Fruit fly (Drosophila melanogaster) whole organism, embryonic: Measurements from ENCODE around the gene CG13766.
A peak's percentile ranks its signal among the peaks of the same experiment; 100 is the strongest.

Source experiments
- ATbp ChIP-seq: fragments of 200-800 bp; sonication (Bioruptor generic); optimal IDR thresholded peaks from 2 replicates; lab custom pipeline; 2017; ENCODE audit warnings: missing biosample characterization, mild to moderate bottlenecking, missing genetic modification characterization, missing genetic modification reagents
- B-H2 ChIP-seq: fragments of 200-800 bp; sonication (Bioruptor generic); optimal IDR thresholded peaks from 2 replicates; lab custom pipeline; 2018; ENCODE audit warnings: missing biosample characterization, mild to moderate bottlenecking, missing genetic modification characterization
- CG10366 ChIP-seq: fragments of 200-800 bp; sonication (Bioruptor generic); IDR thresholded peaks from 2 replicates; pipeline ENCODE4 v1.3.6; 2022; ENCODE audit warnings: missing biosample characterization, missing genetic modification characterization
- CG11093 ChIP-seq: fragments of 200-800 bp; sonication (Bioruptor generic); IDR thresholded peaks from 3 replicates; pipeline ENCODE4 v1.3.6; 2022; ENCODE audit warnings: missing biosample characterization, missing genetic modification characterization
- CG12219 ChIP-seq: fragments of 200-800 bp; sonication (Bioruptor generic); optimal IDR thresholded peaks from 3 replicates; lab custom pipeline; 2018; ENCODE audit warnings: missing biosample characterization, mild to moderate bottlenecking, missing genetic modification characterization
- CG12659 ChIP-seq: fragments of 200-800 bp; sonication (Bioruptor generic); optimal IDR thresholded peaks from 3 replicates; lab custom pipeline; 2017; ENCODE audit warnings: mild to moderate bottlenecking, missing biosample characterization, missing genetic modification reagents, missing genetic modification characterization
- CG12744 ChIP-seq: fragments of 200-800 bp; sonication (Bioruptor generic); optimal IDR thresholded peaks from 2 replicates; lab custom pipeline; 2016; ENCODE audit warnings: missing biosample characterization, missing genetic modification characterization
- CG13123 ChIP-seq: fragments of 200-800 bp; sonication (Bioruptor generic); optimal IDR thresholded peaks from 2 replicates; lab custom pipeline; 2016; ENCODE audit warnings: missing biosample characterization, missing genetic modification characterization
- CG13894 ChIP-seq: fragments of 200-800 bp; sonication (Bioruptor generic); optimal IDR thresholded peaks from 3 replicates; lab custom pipeline; 2018; ENCODE audit warnings: missing biosample characterization, mild to moderate bottlenecking, missing genetic modification characterization, moderate library complexity
- CG15011 ChIP-seq: fragments of 200-800 bp; sonication (Bioruptor generic); optimal IDR thresholded peaks from 3 replicates; lab custom pipeline; 2018; ENCODE audit warnings: missing biosample characterization, mild to moderate bottlenecking, missing genetic modification characterization
- CG16863 ChIP-seq: fragments of 200-800 bp; sonication (Bioruptor generic); optimal IDR thresholded peaks from 3 replicates; lab custom pipeline; 2016; ENCODE audit warnings: missing biosample characterization, missing genetic modification characterization
- CG17328 ChIP-seq: fragments of 200-800 bp; sonication (Bioruptor generic); IDR thresholded peaks from 2 replicates; pipeline ENCODE4 v1.3.6; 2022; ENCODE audit warnings: missing biosample characterization, missing genetic modification characterization
- CG17385 ChIP-seq: fragments of 200-800 bp; sonication (Bioruptor generic); optimal IDR thresholded peaks from 3 replicates; lab custom pipeline; 2018; ENCODE audit warnings: missing biosample characterization, mild to moderate bottlenecking, missing genetic modification characterization
- CG4328 ChIP-seq: fragments of 200-800 bp; sonication (Bioruptor generic); optimal IDR thresholded peaks from 3 replicates; lab custom pipeline; 2017; ENCODE audit warnings: missing biosample characterization, missing genetic modification reagents, missing genetic modification characterization
- CG8359 ChIP-seq: fragments of 200-800 bp; sonication (Bioruptor generic); optimal IDR thresholded peaks from 2 replicates; lab custom pipeline; 2017; ENCODE audit warnings: missing biosample characterization, mild to moderate bottlenecking, missing genetic modification characterization, borderline replicate concordance
- CG9215 ChIP-seq: fragments of 200-800 bp; sonication (Bioruptor generic); IDR thresholded peaks from 2 replicates; pipeline ENCODE4 v1.3.6; 2022; ENCODE audit warnings: missing biosample characterization, missing genetic modification characterization
- Eip74EF ChIP-seq, 2 experiments: fragments of 200-800 bp in 1 of 2; fragments of >200 bp in 1 of 2; sonication (Bioruptor generic) in 1 of 2; optimal IDR thresholded peaks; 2 replicates each; lab custom pipeline; 2017 to 2019; ENCODE audit warnings: missing biosample characterization in 2 of 2, missing genetic modification characterization in 2 of 2, mild to moderate bottlenecking in 1 of 2, moderate library complexity in 1 of 2
- Elba2 ChIP-seq: fragments of 200-800 bp; sonication (Bioruptor generic); optimal IDR thresholded peaks from 3 replicates; lab custom pipeline; 2016; ENCODE audit warnings: missing biosample characterization, missing genetic modification characterization
- GATAe ChIP-seq: fragments of 200-800 bp; sonication (Bioruptor generic); conservative IDR thresholded peaks from 2 replicates; pipeline ENCODE4 v1.3.6; 2022; ENCODE audit warnings: missing biosample characterization, missing genetic modification characterization
- Hr39 ChIP-seq: fragments of >200 bp; optimal IDR thresholded peaks from 2 replicates; lab custom pipeline; 2017
- Lhr ChIP-seq: fragments of 200-800 bp; sonication (Bioruptor generic); optimal IDR thresholded peaks from 3 replicates; lab custom pipeline; 2017; ENCODE audit warnings: mild to moderate bottlenecking, missing biosample characterization, missing genetic modification reagents, missing genetic modification characterization
- Lpt ChIP-seq: fragments of >200 bp; optimal IDR thresholded peaks from 2 replicates; lab custom pipeline; 2018; ENCODE audit warnings: missing biosample characterization, missing genetic modification characterization
- NC2β ChIP-seq: fragments of 200-800 bp; sonication (Bioruptor generic); optimal IDR thresholded peaks from 2 replicates; lab custom pipeline; 2016; ENCODE audit warnings: missing biosample characterization, missing genetic modification characterization
- NFAT ChIP-seq: fragments of 200-800 bp; sonication (Bioruptor generic); IDR thresholded peaks from 2 replicates; pipeline ENCODE4 v1.3.6; 2022; ENCODE audit warnings: missing biosample characterization, missing genetic modification characterization
- Ravus ChIP-seq: fragments of 200-800 bp; sonication (Bioruptor generic); IDR thresholded peaks from 2 replicates; pipeline ENCODE4 v1.3.6; 2022; ENCODE audit warnings: missing biosample characterization, missing genetic modification characterization
- Usf ChIP-seq: fragments of 200-800 bp; sonication (Bioruptor generic); optimal IDR thresholded peaks from 2 replicates; lab custom pipeline; 2017; ENCODE audit warnings: missing genotype, missing biosample characterization, missing genetic modification characterization
- YL-1 ChIP-seq: fragments of 200-800 bp; sonication (Bioruptor generic); optimal IDR thresholded peaks from 3 replicates; lab custom pipeline; 2017; ENCODE audit warnings: missing biosample characterization, mild to moderate bottlenecking, missing genetic modification characterization
- ab ChIP-seq: fragments of 200-800 bp; sonication (Bioruptor generic); optimal IDR thresholded peaks from 2 replicates; lab custom pipeline; 2016; ENCODE audit warnings: missing biosample characterization, missing genetic modification characterization
- al ChIP-seq: fragments of 200-800 bp; sonication (Bioruptor generic); IDR thresholded peaks from 2 replicates; pipeline ENCODE4 v1.3.6; 2022; ENCODE audit warnings: missing biosample characterization, missing genetic modification characterization
- az2 ChIP-seq: fragments of 200-800 bp; sonication (Bioruptor generic); optimal IDR thresholded peaks from 3 replicates; lab custom pipeline; 2016; ENCODE audit warnings: missing biosample characterization, missing genetic modification characterization
- cato ChIP-seq: fragments of 200-800 bp; sonication (Bioruptor generic); optimal IDR thresholded peaks from 2 replicates; lab custom pipeline; 2016; ENCODE audit warnings: missing biosample characterization, missing genetic modification characterization, borderline replicate concordance
- crc ChIP-seq: fragments of 200-800 bp; sonication (Bioruptor generic); optimal IDR thresholded peaks from 2 replicates; lab custom pipeline; 2016; ENCODE audit warnings: missing biosample characterization, missing genetic modification characterization
- dm ChIP-seq: fragments of 200-800 bp; sonication (Bioruptor generic); optimal IDR thresholded peaks from 3 replicates; lab custom pipeline; 2016; ENCODE audit warnings: missing biosample characterization, missing genetic modification characterization
- dmrt11E ChIP-seq: fragments of 200-800 bp; sonication (Bioruptor generic); optimal IDR thresholded peaks from 3 replicates; lab custom pipeline; 2018; ENCODE audit warnings: missing biosample characterization, mild to moderate bottlenecking, missing genetic modification characterization, moderate library complexity
- ewg ChIP-seq: fragments of 200-800 bp; sonication (Bioruptor generic); optimal IDR thresholded peaks from 3 replicates; lab custom pipeline; 2017; ENCODE audit warnings: mild to moderate bottlenecking, missing biosample characterization, missing genetic modification reagents, missing genetic modification characterization
- exex ChIP-seq: fragments of 200-800 bp; sonication (Bioruptor generic); optimal IDR thresholded peaks from 4 replicates; lab custom pipeline; 2018; ENCODE audit warnings: missing biosample characterization, mild to moderate bottlenecking, missing genetic modification characterization, moderate library complexity
- eyg ChIP-seq: fragments of 200-800 bp; sonication (Bioruptor generic); optimal IDR thresholded peaks from 3 replicates; lab custom pipeline; 2016; ENCODE audit warnings: missing biosample characterization, missing genetic modification characterization
- gfzf ChIP-seq: fragments of 200-800 bp; sonication (Bioruptor generic); optimal IDR thresholded peaks from 2 replicates; lab custom pipeline; 2016; ENCODE audit warnings: missing biosample characterization, mild to moderate bottlenecking, missing genetic modification characterization, moderate library complexity
- ken ChIP-seq: fragments of 200-800 bp; sonication (Bioruptor generic); IDR thresholded peaks from 3 replicates; pipeline ENCODE4 v1.3.6; 2022; ENCODE audit warnings: missing biosample characterization, missing genetic modification characterization
- kni ChIP-seq: fragments of 200-800 bp; sonication (Bioruptor generic); optimal IDR thresholded peaks from 3 replicates; lab custom pipeline; 2017; ENCODE audit warnings: mild to moderate bottlenecking, missing biosample characterization, missing genetic modification reagents, missing genetic modification characterization
- lab ChIP-seq: fragments of 200-800 bp; sonication (Bioruptor generic); optimal IDR thresholded peaks from 3 replicates; lab custom pipeline; 2017; ENCODE audit warnings: missing biosample characterization, missing genetic modification characterization, mild to moderate bottlenecking, moderate library complexity, missing genetic modification reagents
- lbe ChIP-seq: fragments of 200-800 bp; sonication (Bioruptor generic); optimal IDR thresholded peaks from 2 replicates; lab custom pipeline; 2016; ENCODE audit warnings: missing biosample characterization, mild to moderate bottlenecking, missing genetic modification characterization
- phol ChIP-seq: fragments of 200-800 bp; sonication (Bioruptor generic); optimal IDR thresholded peaks from 3 replicates; lab custom pipeline; 2018; ENCODE audit warnings: missing biosample characterization, mild to moderate bottlenecking, missing genetic modification characterization, moderate library complexity
- ranshi ChIP-seq: fragments of 200-800 bp; sonication (Bioruptor generic); IDR thresholded peaks from 2 replicates; pipeline ENCODE4 v1.3.6; 2022; ENCODE audit warnings: missing biosample characterization, missing genetic modification characterization
- sd ChIP-seq: fragments of 200-800 bp; sonication (Bioruptor generic); optimal IDR thresholded peaks from 3 replicates; lab custom pipeline; 2018; ENCODE audit warnings: missing biosample characterization, mild to moderate bottlenecking, missing genetic modification characterization, moderate library complexity
- seq ChIP-seq: fragments of 200-800 bp; sonication (Bioruptor generic); IDR thresholded peaks from 2 replicates; pipeline ENCODE4 v1.3.6; 2022; ENCODE audit warnings: missing biosample characterization, missing genetic modification characterization
- sna ChIP-seq: fragments of 200-800 bp; sonication (Bioruptor generic); IDR thresholded peaks from 2 replicates; pipeline ENCODE4 v1.3.6; 2022; ENCODE audit warnings: missing biosample characterization, missing genetic modification characterization; ENCODE audit not compliant: partially characterized antibody
- sug ChIP-seq: fragments of 200-800 bp; optimal IDR thresholded peaks from 2 replicates; lab custom pipeline; 2019; ENCODE audit warnings: missing biosample characterization, mild to moderate bottlenecking, missing genetic modification characterization, moderate library complexity
- vvl ChIP-seq: fragments of 200-800 bp; sonication (Bioruptor generic); IDR thresholded peaks from 2 replicates; pipeline ENCODE4 v1.3.6; 2022; ENCODE audit warnings: missing biosample characterization, missing genetic modification characterization
- z ChIP-seq: fragments of 200-800 bp; sonication (Bioruptor generic); IDR thresholded peaks from 3 replicates; pipeline ENCODE4 v1.3.6; 2022; ENCODE audit warnings: missing biosample characterization, missing genetic modification characterization

Gene CG13766

DNA sequence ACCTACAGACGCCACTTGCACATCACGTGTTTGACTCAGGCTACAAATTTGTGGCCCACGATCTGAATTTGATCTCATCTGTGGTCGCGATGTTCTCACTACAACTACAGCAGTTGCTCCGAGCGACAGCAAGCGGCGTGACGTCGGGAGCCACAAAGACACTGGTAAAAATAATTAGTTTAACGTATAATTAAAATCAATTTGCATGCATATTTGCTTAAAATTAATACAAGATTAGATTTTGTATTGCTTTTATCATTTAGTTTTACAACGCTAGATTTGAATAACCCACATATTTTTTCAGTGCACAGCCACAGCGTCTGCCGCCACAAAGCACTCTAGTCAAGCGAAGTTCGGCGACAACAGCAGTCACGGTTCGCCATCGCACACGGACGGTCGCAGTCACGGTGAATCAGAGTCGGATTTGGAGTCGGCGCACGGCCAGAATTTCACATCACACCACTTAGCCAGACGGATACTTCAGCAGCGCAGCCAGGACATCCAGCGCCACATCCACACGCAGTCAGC, 46.6 kb upstream of the CG13766 start (continued):
- TF ChIP-seq sd (peak; percentile 99), Elba2 (GFP tag; lab: Kevin White, UChicago) (peak; percentile 95), CG13123 (GFP tag; lab: Kevin White, UChicago) (peak; percentile 100), ATbp (GFP tag; lab: Kevin White, UChicago) (peak; percentile 100), crc (GFP tag; lab: Kevin White, UChicago) (peak; percentile 100), lbe (peak; percentile 100), sug (tag; lab: Kevin White, UChicago) (peak; percentile 100), lab (peak; percentile 100), NC2β (GFP tag; lab: Kevin White, UChicago) (peak; percentile 100), Hr39 (lab: Kevin White, UChicago) (no peak), CG12219 (GFP tag; lab: Kevin White, UChicago) (peak; percentile 100), CG15011 (peak; percentile 100), Lpt (GFP tag; lab: Kevin White, UChicago) (no peak), CG9215 (peak; percentile 100), exex (peak; percentile 100), Eip74EF (GFP tag; optimal IDR thresholded peaks at IDR 0.05; lab: Kevin White, UChicago) (peak in 1 of 2 experiments; percentile 100), CG17385 (GFP tag; lab: Kevin White, UChicago) (peak; percentile 100), ken (peak; percentile 100), Usf (GFP tag; lab: Kevin White, UChicago) (peak; percentile 100), vvl (GFP tag; lab: Robert Waterston, UW) (peak; percentile 100), gfzf (GFP tag; lab: Kevin White, UChicago) (peak; percentile 54), CG4328 (GFP tag; lab: Kevin White, UChicago) (peak; percentile 100), eyg (GFP tag; lab: Kevin White, UChicago) (peak; percentile 100), phol (tag; lab: Kevin White, UChicago) (peak; percentile 100), dmrt11E (peak; percentile 100), sna (no peak), cato (peak; percentile 100), CG11093 (GFP tag; lab: Robert Waterston, UW) (peak; percentile 100), z (GFP tag; lab: Robert Waterston, UW) (peak; percentile 92), ab (peak; percentile 99), CG13894 (peak; percentile 100), NFAT (peak; percentile 100), ewg (GFP tag; lab: Kevin White, UChicago) (peak; percentile 100), CG12744 (GFP tag; lab: Kevin White, UChicago) (peak; percentile 100), seq (GFP tag; lab: Robert Waterston, UW) (peak; percentile 100), Ravus (GFP tag; lab: Robert Waterston, UW) (peak; percentile 100), az2 (GFP tag; lab: Kevin White, UChicago) (peak; percentile 100), al (peak; percentile 100), CG16863 (GFP tag; lab: Kevin White, UChicago) (peak; percentile 100), YL-1 (GFP tag; lab: Kevin White, UChicago) (peak; percentile 100), CG10366 (GFP tag; lab: Robert Waterston, UW) (peak; percentile 100), CG8359 (GFP tag; lab: Kevin White, UChicago) (peak; percentile 97), B-H2 (peak; percentile 100), CG12659 (peak; percentile 100), GATAe (GFP tag; lab: Robert Waterston, UW) (peak; percentile 100), dm (GFP tag; lab: Kevin White, UChicago) (peak; percentile 100), ranshi (peak; percentile 100), kni (GFP tag; lab: Kevin White, UChicago) (peak; percentile 100), Lhr (peak; percentile 100), CG17328 (GFP tag; lab: Robert Waterston, UW) (peak; percentile 100)
